Worm (Caenorhabditis elegans): ENCODE results near the gene efhd-1.

The efhd-1 gene

DNA sequence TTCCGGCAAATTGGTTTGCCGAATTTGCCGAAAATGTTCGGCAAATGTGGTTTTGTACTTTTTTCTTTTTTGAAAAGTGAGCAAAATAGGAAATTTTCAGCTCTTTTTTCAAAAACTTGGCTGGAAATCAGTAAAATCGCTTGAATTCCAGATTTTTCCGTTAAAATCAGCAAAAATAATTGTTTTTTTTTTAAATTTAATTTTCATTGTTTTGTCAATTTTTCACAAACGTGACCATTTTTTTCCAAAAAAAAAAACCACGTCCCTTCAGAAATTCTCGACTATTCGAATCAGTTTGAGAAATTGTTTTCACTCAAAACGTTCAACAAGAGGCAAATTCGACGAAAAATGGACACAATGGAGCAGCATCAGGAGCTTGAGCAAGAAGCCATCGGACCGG is 41.1 kb upstream of the efhd-1 start, which contains the start of gene K09E4.1:
Gene K09E4.1 (plus strand): TSS at position 301 of the 400 bp plus-strand sequence.
- TF ChIP-seq nhr-84 (tag; optimal IDR thresholded peaks at IDR 0.05) (no peak), nhr-20 (tag; optimal IDR thresholded peaks at IDR 0.05) (no peak), ztf-11 (tag; optimal IDR thresholded peaks at IDR 0.05) (no peak), unc-86 (tag; optimal IDR thresholded peaks at IDR 0.05) (no peak), tbx-2 (tag; optimal IDR thresholded peaks at IDR 0.05) (no peak), dsc-1 (tag; optimal IDR thresholded peaks at IDR 0.05) (no peak), snpc-4 (tag; optimal IDR thresholded peaks at IDR 0.05) (no peak), ama-1 (optimal IDR thresholded peaks at IDR 0.05) (no peak), lir-3 (tag; optimal IDR thresholded peaks at IDR 0.05; ENCODE audit: poor library complexity) (no peak), ceh-82 (tag; optimal IDR thresholded peaks at IDR 0.05) (no peak), sup-37 (GFP tag; optimal IDR thresholded peaks at IDR 0.05) (no peak), ces-1 (GFP tag; optimal IDR thresholded peaks at IDR 0.05) (no peak)

- TF ChIP-seq grh-1 (GFP tag; IDR thresholded peaks at IDR 0.05) (no peak), blmp-1 (tag; optimal IDR thresholded peaks at IDR 0.05) (no peak), egl-27 (tag; optimal IDR thresholded peaks at IDR 0.05) (no peak), lin-35 (GFP tag; optimal IDR thresholded peaks at IDR 0.05) (no peak), zip-4 (GFP tag; optimal IDR thresholded peaks at IDR 0.05) (no peak), unc-130 (tag; optimal IDR thresholded peaks at IDR 0.05) (no peak), nhr-77 (tag; optimal IDR thresholded peaks at IDR 0.05) (no peak), efl-1 (optimal IDR thresholded peaks at IDR 0.05) (no peak), efl-1 (GFP tag; optimal IDR thresholded peaks at IDR 0.05 in 1 of 2) (peak in 1 of 2 experiments; percentile 4), lin-13 (GFP tag; optimal IDR thresholded peaks at IDR 0.05) (no peak)
These were observed 39.7 kb upstream of the efhd-1 start for ce11 chrII:14138849-14139419.

ce11 chrII:14142098-14142554 is 36.5 kb upstream of the efhd-1 start, which contains the start of gene cacn-1:
cacn-1 (minus strand) TSS chrII:14142148.
- TF ChIP-seq nhr-85 (tag) (peak; percentile 57), nhr-77 (tag; optimal IDR thresholded peaks at IDR 0.05) (peak; percentile 55), nhr-19 (GFP tag; conservative IDR thresholded peaks at IDR 0.05) (peak; percentile 68), xbp-1 (tag; optimal IDR thresholded peaks at IDR 0.05) (peak; percentile 39), rnt-1 (tag; optimal IDR thresholded peaks at IDR 0.05) (peak; percentile 74), swsn-7 (tag; optimal IDR thresholded peaks at IDR 0.05) (peak; percentile 47), unc-86 (tag; optimal IDR thresholded peaks at IDR 0.05) (peak; percentile 47), snu-23 (GFP tag; optimal IDR thresholded peaks at IDR 0.05) (peak; percentile 55), ztf-11 (tag; optimal IDR thresholded peaks at IDR 0.05) (peak in 1 of 2 experiments; percentile 37), dsc-1 (tag; optimal IDR thresholded peaks at IDR 0.05) (peak; percentile 14), lsy-2 (tag; optimal IDR thresholded peaks at IDR 0.05) (peak; percentile 48 to 55), nhr-47 (tag; optimal IDR thresholded peaks at IDR 0.05) (peak; percentile 66), ceh-82 (tag; optimal IDR thresholded peaks at IDR 0.05) (peak; percentile 3 to 59 (median 34)), tbx-2 (tag; optimal IDR thresholded peaks at IDR 0.05) (peak; percentile 44), ceh-88 (GFP tag; IDR thresholded peaks at IDR 0.05) (0 out of 2 replicates have a peak, but pooled peaks have one; percentile 8), efl-1 (optimal IDR thresholded peaks at IDR 0.05) (peak; percentile 46 to 62), efl-1 (GFP tag; optimal IDR thresholded peaks at IDR 0.05 in 1 of 2) (peak; percentile 58 to 96), mep-1 (tag; optimal IDR thresholded peaks at IDR 0.05) (peak; percentile 49), ceh-8 (GFP tag; optimal IDR thresholded peaks at IDR 0.05) (peak; percentile 43), mab-9 (GFP tag; IDR thresholded peaks at IDR 0.05) (peak; percentile 57), nhr-71 (tag; optimal IDR thresholded peaks at IDR 0.05) (peak; percentile 5), F16B12.6 (tag; optimal IDR thresholded peaks at IDR 0.05) (peak; percentile 93), isw-1 (GFP tag; IDR thresholded peaks at IDR 0.05) (peak; percentile 45), nhr-20 (tag; optimal IDR thresholded peaks at IDR 0.05) (peak; percentile 42), dpl-1 (GFP tag; optimal IDR thresholded peaks at IDR 0.05) (peak; percentile 27 to 64 (median 51)), lin-35 (GFP tag; optimal IDR thresholded peaks at IDR 0.05) (peak; percentile 30 to 44), nhr-90 (tag; optimal IDR thresholded peaks at IDR 0.05; ENCODE audit: poor library complexity) (peak; percentile 65)
